Worm (Caenorhabditis elegans): Measurements from ENCODE around the gene phat-6.

DNA sequence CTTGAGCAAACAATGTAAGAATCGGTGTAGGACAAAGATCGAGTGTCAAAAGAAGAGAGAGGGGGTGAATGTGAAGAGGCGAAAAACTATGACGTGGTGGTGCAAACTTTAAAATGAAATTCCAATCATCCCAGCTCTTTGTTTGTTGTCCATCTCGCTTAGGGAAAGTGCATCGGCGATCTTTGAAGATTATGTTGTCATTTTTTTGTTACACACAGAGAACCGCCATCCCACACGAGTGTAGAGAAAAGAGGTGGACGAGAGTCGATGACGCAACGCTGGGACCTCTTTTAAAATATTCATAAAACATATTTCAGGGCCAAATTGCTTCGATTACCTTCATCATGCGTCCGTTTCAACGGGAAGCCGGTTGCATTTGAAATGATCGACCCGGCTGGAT, 2.8 kb downstream of the phat-6 start:
- no peak for TF ChIP-seq pag-3 (tag; optimal IDR thresholded peaks at IDR 0.05; ENCODE audit: borderline replicate concordance, insufficient read depth)
- TF ChIP-seq unc-30 (tag; optimal IDR thresholded peaks at IDR 0.05), result no peak
- no peak for TF ChIP-seq xbp-1 (tag; optimal IDR thresholded peaks at IDR 0.05)
- TF ChIP-seq sox-4 (tag; optimal IDR thresholded peaks at IDR 0.05), result no peak
- no peak for TF ChIP-seq pqm-1 (tag; optimal IDR thresholded peaks at IDR 0.05)
- no peak for TF ChIP-seq nhr-90 (tag; optimal IDR thresholded peaks at IDR 0.05; ENCODE audit: poor library complexity)
- TF ChIP-seq unc-62 (GFP tag; optimal IDR thresholded peaks at IDR 0.05), result no peak
- no peak for TF ChIP-seq ces-1 (GFP tag; optimal IDR thresholded peaks at IDR 0.05)
- TF ChIP-seq aly-2 (tag; optimal IDR thresholded peaks at IDR 0.05), result no peak
- TF ChIP-seq ama-1 (optimal IDR thresholded peaks at IDR 0.05), result no peak
- no peak for TF ChIP-seq ets-5 (GFP tag; IDR thresholded peaks at IDR 0.05)
- no peak for TF ChIP-seq swsn-7 (tag; optimal IDR thresholded peaks at IDR 0.05)
- no peak for TF ChIP-seq tbx-2 (tag; optimal IDR thresholded peaks at IDR 0.05)
